Worm (Caenorhabditis elegans) whole organism, midembryonic: ENCODE data around the gene dyf-6.
A peak's percentile ranks its signal among the peaks of the same experiment; 100 is the strongest.

Experiments used
- T22C8.4 ChIP-seq: fragments of 200-800 bp; sonication (Bioruptor generic); IDR thresholded peaks from 2 replicates; pipeline ENCODE4 v1.3.6; 2022; ENCODE audit warnings: missing genetic modification characterization, missing compliant biosample characterization
- cog-1 ChIP-seq: sonication (generic microtip); optimal IDR thresholded peaks from 2 replicates; lab custom pipeline; 2016; ENCODE audit warnings: missing genetic modification characterization, missing compliant biosample characterization
- flt-1 ChIP-seq: fragments of 200-800 bp; sonication (Bioruptor generic); IDR thresholded peaks from 2 replicates; pipeline ENCODE4 v1.3.6; 2022; ENCODE audit warnings: missing genetic modification characterization, missing compliant biosample characterization
- klf-2 ChIP-seq: fragments of 200-800 bp; sonication (Bioruptor generic); conservative IDR thresholded peaks from 2 replicates; pipeline ENCODE4 v1.3.6; 2022; ENCODE audit warnings: missing genetic modification reagents, missing genetic modification characterization, missing compliant biosample characterization
- med-1 ChIP-seq: sonication (generic microtip); optimal IDR thresholded peaks from 2 replicates; lab custom pipeline; 2017; ENCODE audit warnings: missing genetic modification characterization, mild to moderate bottlenecking, missing compliant biosample characterization, antibody characterized with exemption, missing genetic modification reagents; ENCODE audit not compliant: insufficient read depth
- ref-1 ChIP-seq: fragments of 200-800 bp; sonication (Bioruptor generic); conservative IDR thresholded peaks from 2 replicates; pipeline ENCODE4 v1.3.6; 2022; ENCODE audit warnings: missing genetic modification reagents, missing genetic modification characterization, missing compliant biosample characterization
- tab-1 ChIP-seq: fragments of 200-800 bp; sonication (Bioruptor generic); IDR thresholded peaks from 2 replicates; pipeline ENCODE4 v1.3.6; 2022; ENCODE audit warnings: missing genetic modification characterization, missing compliant biosample characterization
- ztf-23 ChIP-seq: fragments of 200-800 bp; sonication (Bioruptor generic); IDR thresholded peaks from 2 replicates; pipeline ENCODE4 v1.3.6; 2022; ENCODE audit warnings: missing genetic modification reagents, missing genetic modification characterization, missing compliant biosample characterization
- ztf-29 ChIP-seq: fragments of 200-800 bp; sonication (Bioruptor generic); IDR thresholded peaks from 2 replicates; pipeline ENCODE4 v1.3.6; 2022; ENCODE audit warnings: missing genetic modification reagents, missing genetic modification characterization, missing compliant biosample characterization

The dyf-6 gene

DNA sequence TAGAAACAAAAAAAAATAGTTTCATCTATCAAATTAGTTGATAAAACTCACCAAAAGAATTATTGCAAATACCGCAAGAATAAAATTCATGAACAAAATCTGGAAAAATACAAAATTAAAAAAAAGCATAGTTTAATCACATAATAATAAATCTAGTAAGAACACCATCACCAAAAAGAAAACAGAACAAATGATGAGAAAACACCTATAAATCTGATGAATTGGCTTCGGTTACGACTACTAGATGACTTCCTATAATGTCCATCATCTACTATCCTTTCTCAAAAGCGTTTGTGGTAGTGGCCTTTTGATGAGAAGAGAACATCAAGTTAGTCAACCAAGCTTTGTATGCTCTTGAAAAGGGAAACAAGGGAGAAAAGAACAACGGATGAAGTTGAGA lies 48.2 kb downstream of the dyf-6 start, which contains the start of gene cut-5:
Gene cut-5 (minus strand): TSS at position 101 of the 400 bp plus-strand sequence.
- TF ChIP-seq tab-1 (GFP tag; lab: Robert Waterston, UW) = no peak
- no peak for TF ChIP-seq ztf-29 (GFP tag; lab: Robert Waterston, UW)
- no peak for TF ChIP-seq med-1 (GFP tag; lab: Kevin White, UChicago)
- TF ChIP-seq klf-2 (GFP tag; lab: Robert Waterston, UW) = no peak
- TF ChIP-seq cog-1 = no peak
- TF ChIP-seq flt-1 = no peak
- no peak for TF ChIP-seq T22C8.4 (GFP tag; lab: Robert Waterston, UW)
- no peak for TF ChIP-seq ztf-23 (GFP tag; lab: Robert Waterston, UW)
- TF ChIP-seq ref-1 (GFP tag; lab: Robert Waterston, UW) = no peak

DNA sequence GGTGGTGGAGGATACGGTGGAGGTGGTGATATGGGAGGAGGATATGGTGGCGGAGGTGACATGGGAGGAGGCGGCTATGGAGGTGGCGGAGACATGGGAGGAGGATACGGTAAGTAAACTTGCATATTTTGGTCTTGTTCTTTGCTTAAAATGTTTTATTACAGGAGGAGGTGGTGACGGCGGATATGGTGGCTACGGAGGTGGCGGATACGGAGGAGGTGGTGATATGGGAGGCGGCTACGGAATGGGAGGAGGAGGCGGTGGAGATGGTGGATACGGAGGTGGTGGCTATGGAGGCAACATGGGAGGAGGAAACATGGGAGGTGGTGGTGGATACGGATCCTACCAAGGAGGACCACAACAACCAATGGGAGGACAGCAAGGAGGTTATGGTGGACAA lies 49.7 kb downstream of the dyf-6 start:
- no peak for TF ChIP-seq cog-1
- TF ChIP-seq ztf-23 (GFP tag; lab: Robert Waterston, UW) = 0 out of 2 replicates have a peak, but pooled peaks have one; percentile 45
- no peak for TF ChIP-seq T22C8.4 (GFP tag; lab: Robert Waterston, UW)
- no peak for TF ChIP-seq flt-1

DNA sequence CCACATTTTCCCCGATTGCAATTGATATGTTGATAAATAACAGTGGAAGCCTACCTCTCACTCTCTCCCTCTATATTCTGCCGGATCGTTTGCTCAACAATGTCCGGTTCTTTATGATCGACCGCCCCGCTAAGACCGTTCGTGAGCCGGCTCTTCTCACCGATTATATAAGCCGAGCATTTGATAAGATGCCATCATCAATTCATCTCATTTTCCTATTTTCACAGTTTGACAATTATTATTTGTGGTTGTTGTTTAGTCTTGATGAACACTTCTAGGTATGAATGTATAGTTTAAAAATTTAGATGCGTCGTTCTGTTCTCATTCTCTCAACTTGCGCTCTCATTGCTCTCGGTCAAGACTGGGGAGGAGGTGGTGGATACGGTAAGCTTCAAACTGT lies 50.2 kb downstream of the dyf-6 start, which contains the start of gene idpa-3:
Gene idpa-3 (plus strand): TSS at position 301 of the 400 bp plus-strand sequence.
- TF ChIP-seq cog-1 (no peak), ztf-29 (GFP tag; lab: Robert Waterston, UW) (no peak), ztf-23 (GFP tag; lab: Robert Waterston, UW) (no peak), klf-2 (GFP tag; lab: Robert Waterston, UW) (no peak), T22C8.4 (GFP tag; lab: Robert Waterston, UW) (no peak), med-1 (GFP tag; lab: Kevin White, UChicago) (no peak)

DNA sequence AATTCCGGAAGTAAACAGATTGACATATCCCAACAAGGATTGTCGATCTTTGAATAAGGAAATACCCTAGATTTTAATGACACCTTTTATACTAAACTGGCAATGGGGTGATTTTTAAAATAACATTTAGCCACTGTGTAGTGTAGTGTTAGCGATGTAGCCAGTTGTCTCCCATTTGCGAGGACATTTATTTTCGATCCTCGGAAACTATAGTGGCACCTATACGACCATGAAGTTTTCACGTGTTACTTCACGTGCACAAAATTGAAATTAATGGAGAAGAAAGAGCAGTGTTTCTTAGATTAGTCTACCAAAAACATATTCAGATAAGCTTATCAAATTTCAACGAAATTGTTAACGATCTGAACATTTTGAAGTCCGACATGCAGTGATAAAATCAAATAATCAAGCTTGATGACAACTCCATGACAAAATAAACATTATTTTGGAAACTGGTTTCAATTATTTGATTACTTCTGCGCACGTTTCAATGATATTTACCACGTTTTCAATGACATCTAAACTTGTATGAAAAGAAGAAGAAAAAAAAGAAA lies 52.9 kb downstream of the dyf-6 start, which contains the start of gene R07E3.4:
Gene R07E3.4 (minus strand): TSS at position 51 of the 554 bp plus-strand sequence.
- TF ChIP-seq ref-1 (GFP tag; lab: Robert Waterston, UW) (no peak), ztf-29 (GFP tag; lab: Robert Waterston, UW) (no peak), med-1 (GFP tag; lab: Kevin White, UChicago) (no peak), tab-1 (GFP tag; lab: Robert Waterston, UW) (no peak), ztf-23 (GFP tag; lab: Robert Waterston, UW) (no peak), klf-2 (GFP tag; lab: Robert Waterston, UW) (no peak), T22C8.4 (GFP tag; lab: Robert Waterston, UW) (no peak), flt-1 (no peak)

DNA sequence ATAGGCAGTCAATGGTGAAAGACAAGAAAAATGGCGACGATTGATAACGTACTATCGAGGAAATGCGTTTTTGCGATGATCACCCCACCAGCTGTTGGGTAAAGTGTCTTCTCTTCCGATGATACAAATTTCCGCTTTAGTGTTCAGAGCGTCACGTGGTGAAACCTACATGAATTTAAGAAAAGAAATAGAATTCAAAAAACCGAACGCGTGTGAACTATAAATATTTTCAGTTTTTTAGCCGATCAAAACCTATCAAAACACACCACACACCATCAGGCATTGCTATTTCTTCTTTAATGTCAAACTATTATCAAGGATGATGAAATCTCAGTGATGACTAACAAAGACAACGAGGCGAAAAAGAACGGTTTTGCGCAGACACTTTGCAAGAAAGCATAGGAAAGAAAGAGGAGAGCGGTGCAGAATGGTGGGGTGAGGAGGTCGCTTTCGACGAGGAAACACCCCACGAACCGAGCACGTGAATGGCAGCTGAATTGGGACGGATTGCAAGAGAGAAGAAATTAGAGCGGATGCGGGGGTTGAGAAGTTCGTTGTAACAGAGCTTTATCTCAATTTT lies 54.2 kb downstream of the dyf-6 start:
- TF ChIP-seq med-1 (GFP tag; lab: Kevin White, UChicago) = no peak
- TF ChIP-seq ztf-29 (GFP tag; lab: Robert Waterston, UW) = no peak
- TF ChIP-seq cog-1 = peak; percentile 20
